Fruit fly (Drosophila melanogaster) whole organism, embryonic: ENCODE measurements around the gene Mgat4b.

Experiments used
- Atf6 ChIP-seq: fragments of 200-800 bp; sonication (Bioruptor generic); IDR thresholded peaks from 2 replicates; pipeline ENCODE4 v1.3.6; 2022; ENCODE audit warnings: missing biosample characterization, missing genetic modification characterization
- Awh ChIP-seq: fragments of 200-800 bp; sonication (Bioruptor generic); IDR thresholded peaks from 2 replicates; pipeline ENCODE4, ENCODE4 v1.3.6; 2022; ENCODE audit warnings: missing biosample characterization, missing genetic modification characterization
- BEAF-32 ChIP-seq: fragments of 200-800 bp; sonication (Bioruptor generic); optimal IDR thresholded peaks from 3 replicates; lab custom pipeline; 2017; ENCODE audit warnings: missing biosample characterization, missing genetic modification characterization, mild to moderate bottlenecking, moderate library complexity, missing genetic modification reagents
- Blimp-1 ChIP-seq: fragments of 200-800 bp; sonication (Bioruptor generic); optimal IDR thresholded peaks from 3 replicates; lab custom pipeline; 2018; ENCODE audit warnings: missing biosample characterization, missing genetic modification characterization, mild to moderate bottlenecking, moderate library complexity, missing genetic modification reagents
- Bteb2 ChIP-seq: fragments of 200-800 bp; sonication (Bioruptor generic); optimal IDR thresholded peaks from 2 replicates; lab custom pipeline; 2016; ENCODE audit warnings: missing biosample characterization, missing genetic modification characterization
- CG11398 ChIP-seq: fragments of 200-800 bp; sonication (Bioruptor generic); optimal IDR thresholded peaks from 2 replicates; lab custom pipeline; 2016; ENCODE audit warnings: missing biosample characterization, missing genetic modification characterization
- CG12071 ChIP-seq: fragments of 200-800 bp; sonication (Bioruptor generic); optimal IDR thresholded peaks from 3 replicates; lab custom pipeline; 2018; ENCODE audit warnings: missing biosample characterization, mild to moderate bottlenecking, missing genetic modification characterization
- CG12942 ChIP-seq: fragments of 200-800 bp; sonication (Bioruptor generic); optimal IDR thresholded peaks from 3 replicates; lab custom pipeline; 2016; ENCODE audit warnings: missing biosample characterization, missing genetic modification characterization
- CG13624 ChIP-seq: fragments of 200-800 bp; sonication (Bioruptor generic); optimal IDR thresholded peaks from 2 replicates; lab custom pipeline; 2016; ENCODE audit warnings: missing biosample characterization, missing genetic modification characterization
- CG14667 ChIP-seq: fragments of 200-800 bp; sonication (Bioruptor generic); IDR thresholded peaks from 2 replicates; pipeline ENCODE4 v1.3.6; 2022; ENCODE audit warnings: missing biosample characterization, missing genetic modification characterization
- CG14710 ChIP-seq: fragments of 200-800 bp; sonication (Bioruptor generic); optimal IDR thresholded peaks from 3 replicates; lab custom pipeline; 2019; ENCODE audit warnings: missing biosample characterization, mild to moderate bottlenecking, missing genetic modification characterization, moderate library complexity
- CG15269 ChIP-seq: fragments of 200-800 bp; sonication (Bioruptor generic); optimal IDR thresholded peaks from 2 replicates; lab custom pipeline; 2018; ENCODE audit warnings: missing biosample characterization, mild to moderate bottlenecking, missing genetic modification characterization, moderate library complexity
- CG15514 ChIP-seq: fragments of 200-800 bp; sonication (Bioruptor generic); optimal IDR thresholded peaks from 3 replicates; lab custom pipeline; 2017; ENCODE audit warnings: missing biosample characterization, missing genetic modification characterization, mild to moderate bottlenecking, moderate library complexity, missing genetic modification reagents
- CG18262 ChIP-seq: fragments of 200-800 bp; optimal IDR thresholded peaks from 3 replicates; lab custom pipeline; 2019; ENCODE audit warnings: missing biosample characterization, mild to moderate bottlenecking, missing genetic modification characterization, moderate library complexity
- CG18764 ChIP-seq: fragments of 200-800 bp; sonication (Bioruptor generic); optimal IDR thresholded peaks from 3 replicates; lab custom pipeline; 2016; ENCODE audit warnings: missing biosample characterization, missing genetic modification characterization
- CG3065 ChIP-seq: fragments of 200-800 bp; sonication (Bioruptor generic); optimal IDR thresholded peaks from 2 replicates; lab custom pipeline; 2016; ENCODE audit warnings: missing biosample characterization, missing genetic modification characterization
- CG3163 ChIP-seq: fragments of 200-800 bp; sonication (Bioruptor generic); optimal IDR thresholded peaks from 3 replicates; lab custom pipeline; 2016; ENCODE audit warnings: missing biosample characterization, missing genetic modification characterization
- CG4854 ChIP-seq: fragments of 200-800 bp; sonication (Bioruptor generic); optimal IDR thresholded peaks from 2 replicates; lab custom pipeline; 2016; ENCODE audit warnings: missing biosample characterization, missing genetic modification characterization, inconsistent platforms
- CG6689 ChIP-seq: fragments of 200-800 bp; sonication (Bioruptor generic); IDR thresholded peaks from 2 replicates; pipeline ENCODE4 v1.3.6; 2022; ENCODE audit warnings: missing biosample characterization, missing genetic modification characterization
- CG6813 ChIP-seq: fragments of 200-800 bp; sonication (Bioruptor generic); optimal IDR thresholded peaks from 2 replicates; lab custom pipeline; 2017; ENCODE audit warnings: missing biosample characterization, missing genetic modification characterization, mild to moderate bottlenecking, moderate library complexity, missing genetic modification reagents
- CG8924 ChIP-seq: fragments of 200-800 bp; optimal IDR thresholded peaks from 3 replicates; lab custom pipeline; 2019; ENCODE audit warnings: missing biosample characterization, mild to moderate bottlenecking, missing genetic modification characterization, moderate library complexity
- CkIIα-i1 ChIP-seq: fragments of 200-800 bp; sonication (Bioruptor generic); IDR thresholded peaks from 2 replicates; pipeline ENCODE4 v1.3.6; 2022; ENCODE audit warnings: missing biosample characterization, missing genetic modification characterization
- Dek ChIP-seq: fragments of 200-800 bp; sonication (Bioruptor generic); optimal IDR thresholded peaks from 3 replicates; lab custom pipeline; 2019; ENCODE audit warnings: missing biosample characterization, mild to moderate bottlenecking, missing genetic modification characterization, moderate library complexity
- Mes4 ChIP-seq: fragments of 200-800 bp; sonication (Bioruptor generic); optimal IDR thresholded peaks from 2 replicates; lab custom pipeline; 2016; ENCODE audit warnings: missing biosample characterization, missing genetic modification characterization
- Myb ChIP-seq: fragments of 200-800 bp; sonication (Bioruptor generic); optimal IDR thresholded peaks from 2 replicates; lab custom pipeline; 2016; ENCODE audit warnings: missing biosample characterization, missing genetic modification characterization
- Opbp ChIP-seq: fragments of 200-800 bp; sonication (Bioruptor generic); IDR thresholded peaks from 3 replicates; pipeline ENCODE4 v1.3.6; 2022; ENCODE audit warnings: missing biosample characterization, missing genetic modification characterization; ENCODE audit not compliant: partially characterized antibody
- Poxn ChIP-seq: fragments of 200-800 bp; sonication (Bioruptor generic); IDR thresholded peaks from 2 replicates; pipeline ENCODE4 v1.3.6; 2022; ENCODE audit warnings: missing biosample characterization, missing genetic modification characterization
- Rx ChIP-seq: fragments of 200-800 bp; sonication (Bioruptor generic); IDR thresholded peaks from 2 replicates; pipeline ENCODE4 v1.3.6; 2022; ENCODE audit warnings: missing biosample characterization, missing genetic modification characterization
- Stat92E ChIP-seq, 3 experiments: fragments of >200 bp in 2 of 3; fragments of 200-800 bp in 1 of 3; sonication (Bioruptor generic) in 1 of 3; optimal IDR thresholded peaks; 2 replicates each; lab custom pipeline; 2017 to 2019; ENCODE audit warnings: missing biosample characterization in 3 of 3, missing genetic modification characterization in 3 of 3, mild to moderate bottlenecking in 1 of 3, moderate library complexity in 1 of 3
- aop ChIP-seq: fragments of 200-800 bp; sonication (Bioruptor generic); IDR thresholded peaks from 2 replicates; pipeline ENCODE4 v1.3.6; 2022; ENCODE audit warnings: missing biosample characterization, missing genetic modification characterization
- chinmo ChIP-seq: fragments of 200-800 bp; sonication (Bioruptor generic); IDR thresholded peaks from 4 replicates; pipeline ENCODE4 v1.3.6; 2022; ENCODE audit warnings: missing biosample characterization, missing genetic modification characterization; ENCODE audit not compliant: partially characterized antibody
- chm ChIP-seq: fragments of 200-800 bp; sonication (Bioruptor generic); IDR thresholded peaks from 2 replicates; pipeline ENCODE4 v1.3.6; 2022; ENCODE audit warnings: missing biosample characterization, missing genetic modification characterization
- dpn ChIP-seq, 2 experiments: fragments of 200-800 bp; sonication (Bioruptor generic); optimal IDR thresholded peaks; 3 replicates each; lab custom pipeline; 2016; ENCODE audit warnings: missing biosample characterization in 2 of 2, missing genetic modification characterization in 2 of 2
- fd102C ChIP-seq: fragments of 200-800 bp; sonication (Bioruptor generic); optimal IDR thresholded peaks from 2 replicates; lab custom pipeline; 2018; ENCODE audit warnings: missing biosample characterization, mild to moderate bottlenecking, missing genetic modification characterization, moderate library complexity
- fd64A ChIP-seq: fragments of 200-800 bp; sonication (Bioruptor generic); optimal IDR thresholded peaks from 3 replicates; lab custom pipeline; 2018; ENCODE audit warnings: missing biosample characterization, mild to moderate bottlenecking, missing genetic modification characterization
- fu2 ChIP-seq: fragments of 200-800 bp; sonication (Bioruptor generic); optimal IDR thresholded peaks from 2 replicates; lab custom pipeline; 2016; ENCODE audit warnings: missing biosample characterization, missing genetic modification characterization
- grau ChIP-seq: fragments of 200-800 bp; optimal IDR thresholded peaks from 3 replicates; lab custom pipeline; 2019; ENCODE audit warnings: missing biosample characterization, mild to moderate bottlenecking, missing genetic modification characterization, moderate library complexity
- h ChIP-seq: fragments of >200 bp; optimal IDR thresholded peaks from 2 replicates; lab custom pipeline; 2017
- inv ChIP-seq: fragments of 200-800 bp; sonication (Bioruptor generic); IDR thresholded peaks from 2 replicates; pipeline ENCODE4 v1.3.6; 2022; ENCODE audit warnings: missing biosample characterization, missing genetic modification characterization; ENCODE audit not compliant: partially characterized antibody
- jing ChIP-seq: fragments of 200-800 bp; sonication (Bioruptor generic); optimal IDR thresholded peaks from 2 replicates; lab custom pipeline; 2018; ENCODE audit warnings: missing biosample characterization, mild to moderate bottlenecking, missing genetic modification characterization
- kah ChIP-seq: fragments of 200-800 bp; sonication (Bioruptor generic); optimal IDR thresholded peaks from 2 replicates; lab custom pipeline; 2018; ENCODE audit warnings: missing biosample characterization, mild to moderate bottlenecking, missing genetic modification characterization
- lola ChIP-seq, 3 experiments: fragments of >200 bp in 2 of 3; fragments of 200-800 bp in 1 of 3; sonication (Bioruptor generic) in 1 of 3; optimal IDR thresholded peaks; 2 replicates each; lab custom pipeline; 2017 to 2019; ENCODE audit warnings: missing biosample characterization in 3 of 3, missing genetic modification characterization in 3 of 3, mild to moderate bottlenecking in 1 of 3, moderate library complexity in 1 of 3
- nau ChIP-seq: fragments of 200-800 bp; sonication (Bioruptor generic); optimal IDR thresholded peaks from 3 replicates; lab custom pipeline; 2017; ENCODE audit warnings: missing biosample characterization, mild to moderate bottlenecking, missing genetic modification characterization, missing genetic modification reagents
- otp ChIP-seq: fragments of 200-800 bp; sonication (Bioruptor generic); IDR thresholded peaks from 3 replicates; pipeline ENCODE4, ENCODE4 v1.3.6; 2022; ENCODE audit warnings: missing biosample characterization, missing genetic modification characterization
- repo ChIP-seq: fragments of 200-800 bp; sonication (Bioruptor generic); optimal IDR thresholded peaks from 2 replicates; lab custom pipeline; 2016; ENCODE audit warnings: missing biosample characterization, missing genetic modification characterization
- so ChIP-seq: fragments of 200-800 bp; sonication (Bioruptor generic); IDR thresholded peaks from 3 replicates; pipeline ENCODE4 v1.3.6; 2022; ENCODE audit warnings: missing biosample characterization, missing genetic modification characterization
- tap ChIP-seq: fragments of 200-800 bp; optimal IDR thresholded peaks from 3 replicates; lab custom pipeline; 2019; ENCODE audit warnings: missing biosample characterization, mild to moderate bottlenecking, missing genetic modification characterization, moderate library complexity
- trem ChIP-seq: fragments of 200-800 bp; optimal IDR thresholded peaks from 3 replicates; lab custom pipeline; 2019; ENCODE audit warnings: missing biosample characterization, mild to moderate bottlenecking, missing genetic modification characterization, moderate library complexity
- zfh1 ChIP-seq: fragments of 200-800 bp; sonication (Bioruptor generic); IDR thresholded peaks from 3 replicates; pipeline ENCODE4 v1.3.6; 2022; ENCODE audit warnings: missing biosample characterization, missing genetic modification characterization

Mgat4b gene

dm6 chr3L:14759097-14759795 lies 9.8 kb downstream of the Mgat4b start (continued):
- TF ChIP-seq CG6813 (GFP tag; lab: Kevin White, UChicago) = peak; percentile 100
- TF ChIP-seq CG6689 (GFP tag; lab: Robert Waterston, UW) = peak; percentile 99
- TF ChIP-seq CG15514 = peak; percentile 96
- TF ChIP-seq dpn (GFP tag; optimal IDR thresholded peaks at IDR 0.05; lab: Kevin White, UChicago) = peak; percentile 99 to 100
- TF ChIP-seq chinmo (GFP tag; lab: Robert Waterston, UW) = peak; percentile 89; the same call in 3 of the 4 replicates
- TF ChIP-seq so (GFP tag; lab: Robert Waterston, UW) = peak; percentile 100
- peak; percentile 98 for TF ChIP-seq trem (tag; lab: Kevin White, UChicago)
- TF ChIP-seq chm = peak; percentile 98
- peak; percentile 60 for TF ChIP-seq inv (GFP tag; lab: Robert Waterston, UW)
- peak; percentile 98 for TF ChIP-seq repo (GFP tag; lab: Kevin White, UChicago)
- peak; percentile 100 for TF ChIP-seq grau (tag; lab: Kevin White, UChicago)
- TF ChIP-seq Awh (GFP tag; lab: Robert Waterston, UW) = peak; percentile 99
- peak; percentile 99 for TF ChIP-seq kah (GFP tag; lab: Kevin White, UChicago)
- TF ChIP-seq Stat92E (GFP tag; optimal IDR thresholded peaks at IDR 0.05; lab: Kevin White, UChicago) = peak in 1 of 3 experiments; percentile 99
- TF ChIP-seq CG3163 (GFP tag; lab: Kevin White, UChicago) = peak; percentile 73
- no peak; the same call in 2 of the 3 replicates for TF ChIP-seq Opbp (GFP tag; lab: Robert Waterston, UW)
- TF ChIP-seq otp (GFP tag; lab: Robert Waterston, UW) = peak; percentile 99
- peak; percentile 99 for TF ChIP-seq zfh1 (GFP tag; lab: Robert Waterston, UW)
- TF ChIP-seq Myb (GFP tag; lab: Kevin White, UChicago) = peak; percentile 93
- TF ChIP-seq CG4854 (GFP tag; lab: Kevin White, UChicago) = peak; percentile 99
- peak; percentile 99 for TF ChIP-seq Blimp-1
- TF ChIP-seq fu2 (GFP tag; lab: Kevin White, UChicago) = peak; percentile 99
- peak; percentile 99 for TF ChIP-seq jing (GFP tag; lab: Kevin White, UChicago)
- peak; percentile 99 for TF ChIP-seq Bteb2
- TF ChIP-seq Rx (GFP tag; lab: Robert Waterston, UW) = peak; percentile 99
- TF ChIP-seq CG8924 = peak; percentile 100
- TF ChIP-seq nau (GFP tag; lab: Kevin White, UChicago) = peak; percentile 100
- peak; percentile 96 for TF ChIP-seq aop (GFP tag; lab: Robert Waterston, UW)
- TF ChIP-seq tap (tag; lab: Kevin White, UChicago) = peak; percentile 100
- TF ChIP-seq Atf6 (GFP tag; lab: Robert Waterston, UW) = peak; percentile 100
- TF ChIP-seq lola (GFP tag; optimal IDR thresholded peaks at IDR 0.05; lab: Kevin White, UChicago) = peak in 1 of 3 experiments; percentile 100
- peak; percentile 99 for TF ChIP-seq CG13624 (GFP tag; lab: Kevin White, UChicago)
- peak; percentile 98 for TF ChIP-seq fd64A (GFP tag; lab: Kevin White, UChicago)
- peak; percentile 99 for TF ChIP-seq CG18764 (GFP tag; lab: Kevin White, UChicago)
- peak; percentile 98 for TF ChIP-seq CG11398 (GFP tag; lab: Kevin White, UChicago)
- peak; percentile 94 for TF ChIP-seq fd102C (GFP tag; lab: Kevin White, UChicago)
- peak; percentile 100 for TF ChIP-seq Dek (tag; lab: Kevin White, UChicago)
- TF ChIP-seq Poxn (GFP tag; lab: Robert Waterston, UW) = peak; percentile 99
- TF ChIP-seq CG18262 = peak; percentile 100
- TF ChIP-seq CG12942 (GFP tag; lab: Kevin White, UChicago) = peak; percentile 99
- TF ChIP-seq CG12071 = peak; percentile 99
- TF ChIP-seq CG3065 (GFP tag; lab: Kevin White, UChicago) = peak; percentile 99
- TF ChIP-seq Mes4 = peak; percentile 97
- peak; percentile 100 for TF ChIP-seq CG15269 (tag; lab: Kevin White, UChicago)
- no peak for TF ChIP-seq h (lab: Kevin White, UChicago)
- peak; percentile 98 for TF ChIP-seq CkIIα-i1
- peak; percentile 52 for TF ChIP-seq BEAF-32
- peak; percentile 99 for TF ChIP-seq CG14710 (tag; lab: Kevin White, UChicago)
- TF ChIP-seq CG14667 (GFP tag; lab: Robert Waterston, UW) = peak; percentile 99
